Worm (Caenorhabditis elegans): ENCODE data around the gene T17H7.7.

The T17H7.7 gene

ce11 chrIII:782503-782902 lies 24.6 kb upstream of the T17H7.7 start:
- TF ChIP-seq nhr-28 (tag; optimal IDR thresholded peaks at IDR 0.05) = no peak
- TF ChIP-seq elt-1 (tag; optimal IDR thresholded peaks at IDR 0.05; ENCODE audit: borderline replicate concordance, insufficient read depth) = no peak
- TF ChIP-seq unc-39 (tag; optimal IDR thresholded peaks at IDR 0.05) = no peak
- no peak for TF ChIP-seq lin-13 (tag; optimal IDR thresholded peaks at IDR 0.05)
- TF ChIP-seq flh-1 (GFP tag; optimal IDR thresholded peaks at IDR 0.05) = no peak
- TF ChIP-seq ceh-83 (GFP tag; optimal IDR thresholded peaks at IDR 0.05) = no peak
- no peak for TF ChIP-seq M03D4.4 (tag; optimal IDR thresholded peaks at IDR 0.05)
- TF ChIP-seq nhr-2 (tag; optimal IDR thresholded peaks at IDR 0.05) = no peak
- TF ChIP-seq ceh-43 (GFP tag; optimal IDR thresholded peaks at IDR 0.05) = no peak
- no peak for TF ChIP-seq nhr-76 (tag; optimal IDR thresholded peaks at IDR 0.05)
- TF ChIP-seq ham-2 (GFP tag; optimal IDR thresholded peaks at IDR 0.05) = no peak
- no peak for TF ChIP-seq lin-32 (GFP tag; optimal IDR thresholded peaks at IDR 0.05)

ce11 chrIII:778771-779170 lies 20.9 kb upstream of the T17H7.7 start, which contains the start of gene alh-11:
TSS of gene alh-11 (minus strand) at chrIII:778871.
- TF ChIP-seq snpc-4 (tag; optimal IDR thresholded peaks at IDR 0.05) = no peak
- TF ChIP-seq lsy-2 (tag; optimal IDR thresholded peaks at IDR 0.05) = no peak
- TF ChIP-seq nhr-2 (tag; optimal IDR thresholded peaks at IDR 0.05) = no peak

- no peak for TF ChIP-seq sem-2 (GFP tag; optimal IDR thresholded peaks at IDR 0.05)
- TF ChIP-seq blmp-1 (tag; optimal IDR thresholded peaks at IDR 0.05) = no peak
These were observed 17.6 kb upstream of the T17H7.7 start for ce11 chrIII:775443-775842.

ce11 chrIII:773114-773513 lies 15.2 kb upstream of the T17H7.7 start, which contains the start of gene cyn-6:
TSS of gene cyn-6 (plus strand) at chrIII:773414.
- TF ChIP-seq lsy-2 (tag; optimal IDR thresholded peaks at IDR 0.05) (no peak), nhr-2 (tag; optimal IDR thresholded peaks at IDR 0.05) (no peak), ceh-43 (GFP tag; optimal IDR thresholded peaks at IDR 0.05) (no peak), elt-1 (tag; optimal IDR thresholded peaks at IDR 0.05; ENCODE audit: borderline replicate concordance, insufficient read depth) (no peak), bed-3 (GFP tag; optimal IDR thresholded peaks at IDR 0.05) (no peak), ztf-11 (tag; optimal IDR thresholded peaks at IDR 0.05) (no peak), elt-3 (tag; optimal IDR thresholded peaks at IDR 0.05) (no peak), pha-4 (tag; optimal IDR thresholded peaks at IDR 0.05) (no peak), mep-1 (tag; optimal IDR thresholded peaks at IDR 0.05) (no peak), sem-2 (GFP tag; optimal IDR thresholded peaks at IDR 0.05) (no peak), sptf-1 (tag; optimal IDR thresholded peaks at IDR 0.05) (no peak), tbx-8 (GFP tag; optimal IDR thresholded peaks at IDR 0.05) (no peak), unc-39 (tag; optimal IDR thresholded peaks at IDR 0.05) (no peak), zip-8 (tag; optimal IDR thresholded peaks at IDR 0.05) (no peak), unc-62 (GFP tag; optimal IDR thresholded peaks at IDR 0.05) (no peak), ceh-83 (GFP tag; optimal IDR thresholded peaks at IDR 0.05) (no peak), flh-1 (GFP tag; optimal IDR thresholded peaks at IDR 0.05) (no peak), hlh-1 (tag; optimal IDR thresholded peaks at IDR 0.05) (no peak)

ce11 chrIII:772675-773074 lies 14.8 kb upstream of the T17H7.7 start:
- TF ChIP-seq ceh-83 (GFP tag; optimal IDR thresholded peaks at IDR 0.05) (no peak), hlh-1 (tag; optimal IDR thresholded peaks at IDR 0.05) (peak; percentile 26)

- TF ChIP-seq bed-3 (GFP tag; optimal IDR thresholded peaks at IDR 0.05) (no peak), tbx-8 (GFP tag; optimal IDR thresholded peaks at IDR 0.05) (no peak), lin-32 (GFP tag; optimal IDR thresholded peaks at IDR 0.05) (no peak), unc-120 (tag; optimal IDR thresholded peaks at IDR 0.05; ENCODE audit: poor library complexity, severe bottlenecking) (no peak), mab-5 (tag; optimal IDR thresholded peaks at IDR 0.05) (no peak), hlh-1 (tag; optimal IDR thresholded peaks at IDR 0.05) (no peak), nhr-28 (tag; optimal IDR thresholded peaks at IDR 0.05) (no peak), nhr-76 (tag; optimal IDR thresholded peaks at IDR 0.05) (no peak), ceh-43 (GFP tag; optimal IDR thresholded peaks at IDR 0.05) (no peak), ces-1 (GFP tag; optimal IDR thresholded peaks at IDR 0.05) (no peak), mep-1 (tag; optimal IDR thresholded peaks at IDR 0.05) (no peak), sem-2 (GFP tag; optimal IDR thresholded peaks at IDR 0.05) (no peak), unc-39 (tag; optimal IDR thresholded peaks at IDR 0.05) (no peak), M03D4.4 (tag; optimal IDR thresholded peaks at IDR 0.05) (no peak), ceh-39 (tag; optimal IDR thresholded peaks at IDR 0.05) (no peak)
These were observed 13.1 kb upstream of the T17H7.7 start, which contains the start of gene tpst-2 for ce11 chrIII:770958-771357. TSS of gene tpst-2 (plus strand) at chrIII:771258.
